Worm (Caenorhabditis elegans) whole organism, mixed stage, embryonic: ENCODE data around the gene irg-1.

Source experiments
- M03D4.4 ChIP-seq: sonication (generic microtip); optimal IDR thresholded peaks from 2 replicates; lab custom pipeline; 2017; ENCODE audit warnings: mild to moderate bottlenecking, missing genetic modification characterization, missing compliant biosample characterization
- bed-3 ChIP-seq: fragments of 200-800 bp; sonication (Bioruptor generic); optimal IDR thresholded peaks from 3 replicates; lab custom pipeline; 2018; ENCODE audit warnings: mild to moderate bottlenecking, missing genetic modification characterization, moderate library complexity, missing compliant biosample characterization
- ceh-39 ChIP-seq: fragments of 150-350 bp; optimal IDR thresholded peaks from 2 replicates; lab custom pipeline; 2014; ENCODE audit warnings: missing biosample characterization, missing genetic modification characterization
- ceh-43 ChIP-seq: fragments of 200-800 bp; sonication (Bioruptor generic); optimal IDR thresholded peaks from 2 replicates; lab custom pipeline; 2018; ENCODE audit warnings: mild to moderate bottlenecking, missing genetic modification characterization, moderate library complexity, missing compliant biosample characterization
- ceh-83 ChIP-seq: fragments of 200-800 bp; sonication (Bioruptor generic); optimal IDR thresholded peaks from 2 replicates; lab custom pipeline; 2018; ENCODE audit warnings: mild to moderate bottlenecking, missing genetic modification characterization, missing compliant biosample characterization
- ces-1 ChIP-seq: fragments of 150-350 bp; optimal IDR thresholded peaks from 2 replicates; lab custom pipeline; 2014; ENCODE audit warnings: missing biosample characterization, missing genetic modification reagents, missing genetic modification characterization
- cnd-1 ChIP-seq: fragments of 200-800 bp; sonication (Bioruptor generic); optimal IDR thresholded peaks from 2 replicates; lab custom pipeline; 2018; ENCODE audit warnings: mild to moderate bottlenecking, missing genetic modification characterization, missing compliant biosample characterization
- drap-1 ChIP-seq: fragments of 200-800 bp; sonication (Bioruptor generic); optimal IDR thresholded peaks from 3 replicates; lab custom pipeline; 2018; ENCODE audit warnings: mild to moderate bottlenecking, missing genetic modification characterization, missing compliant biosample characterization
- elt-1 ChIP-seq: sonication (generic microtip); optimal IDR thresholded peaks from 2 replicates; lab custom pipeline; 2017; ENCODE audit warnings: missing genetic modification characterization, mild to moderate bottlenecking, missing compliant biosample characterization, antibody characterized with exemption, moderate library complexity, borderline replicate concordance; ENCODE audit not compliant: insufficient read depth
- elt-3 ChIP-seq: fragments of 150-350 bp; optimal IDR thresholded peaks from 2 replicates; lab custom pipeline; 2014; ENCODE audit warnings: missing biosample characterization, missing genetic modification characterization
- ham-2 ChIP-seq: fragments of 200-800 bp; sonication (Bioruptor generic); optimal IDR thresholded peaks from 2 replicates; lab custom pipeline; 2018; ENCODE audit warnings: mild to moderate bottlenecking, missing genetic modification characterization, missing compliant biosample characterization
- hlh-1 ChIP-seq: fragments of 150-350 bp; optimal IDR thresholded peaks from 2 replicates; lab custom pipeline; 2014; ENCODE audit warnings: missing biosample characterization, missing genetic modification reagents, missing genetic modification characterization
- lin-32 ChIP-seq: fragments of 200-800 bp; sonication (Bioruptor generic); optimal IDR thresholded peaks from 2 replicates; lab custom pipeline; 2018; ENCODE audit warnings: mild to moderate bottlenecking, missing genetic modification characterization, missing compliant biosample characterization
- lsy-2 ChIP-seq: fragments of 150-350 bp; optimal IDR thresholded peaks from 2 replicates; lab custom pipeline; 2014; ENCODE audit warnings: missing biosample characterization, missing genetic modification characterization
- mab-5 ChIP-seq: fragments of 150-350 bp; optimal IDR thresholded peaks from 2 replicates; lab custom pipeline; 2014; ENCODE audit warnings: missing biosample characterization, missing genetic modification characterization
- mep-1 ChIP-seq: fragments of 150-350 bp; optimal IDR thresholded peaks from 2 replicates; lab custom pipeline; 2017; ENCODE audit warnings: missing biosample characterization, missing genetic modification reagents, missing genetic modification characterization, inconsistent platforms
- nhr-2 ChIP-seq: fragments of 150-350 bp; optimal IDR thresholded peaks from 2 replicates; lab custom pipeline; 2014; ENCODE audit warnings: missing biosample characterization, missing genetic modification characterization
- nhr-237 ChIP-seq: fragments of 150-350 bp; optimal IDR thresholded peaks from 2 replicates; lab custom pipeline; 2014; ENCODE audit warnings: missing biosample characterization, missing genetic modification characterization
- nhr-28 ChIP-seq: fragments of 150-350 bp; optimal IDR thresholded peaks from 2 replicates; lab custom pipeline; 2014; ENCODE audit warnings: missing biosample characterization, missing genetic modification characterization
- nhr-76 ChIP-seq: sonication (generic microtip); optimal IDR thresholded peaks from 2 replicates; lab custom pipeline; 2017; ENCODE audit warnings: missing biosample characterization, missing genetic modification characterization
- pha-4 ChIP-seq: fragments of 150-350 bp; optimal IDR thresholded peaks from 2 replicates; lab custom pipeline; 2018; ENCODE audit warnings: missing biosample characterization, missing genetic modification reagents, missing genetic modification characterization
- sem-2 ChIP-seq: fragments of 200-800 bp; sonication (Bioruptor generic); optimal IDR thresholded peaks from 2 replicates; lab custom pipeline; 2018; ENCODE audit warnings: mild to moderate bottlenecking, missing genetic modification characterization, missing compliant biosample characterization
- snpc-4 ChIP-seq: fragments of 150-350 bp; optimal IDR thresholded peaks from 2 replicates; lab custom pipeline; 2014; ENCODE audit warnings: missing biosample characterization, missing genetic modification characterization
- tbx-8 ChIP-seq: fragments of 200-800 bp; sonication (Bioruptor generic); optimal IDR thresholded peaks from 2 replicates; lab custom pipeline; 2018; ENCODE audit warnings: mild to moderate bottlenecking, missing genetic modification characterization, moderate library complexity, missing compliant biosample characterization
- unc-120 ChIP-seq: sonication (generic microtip); optimal IDR thresholded peaks from 2 replicates; lab custom pipeline; 2017; ENCODE audit warnings: missing genetic modification characterization, missing compliant biosample characterization; ENCODE audit not compliant: poor library complexity, severe bottlenecking
- unc-39 ChIP-seq: fragments of 150-350 bp; optimal IDR thresholded peaks from 2 replicates; lab custom pipeline; 2014; ENCODE audit warnings: missing biosample characterization, missing genetic modification characterization
- zip-8 ChIP-seq: fragments of 150-350 bp; optimal IDR thresholded peaks from 2 replicates; lab custom pipeline; 2014; ENCODE audit warnings: missing biosample characterization, missing genetic modification characterization
- ztf-11 ChIP-seq: fragments of 150-350 bp; optimal IDR thresholded peaks from 2 replicates; lab custom pipeline; 2014; ENCODE audit warnings: missing biosample characterization, missing genetic modification characterization

The irg-1 gene

ce11 chrV:3517889-3518288 is 5.5 kb upstream of the irg-1 start, which contains the start of gene str-227:
Gene str-227 (plus strand): TSS chrV:3518189.
- TF ChIP-seq elt-3 (tag; lab: Kevin White, UChicago) (no peak), cnd-1 (no peak), snpc-4 (no peak), sem-2 (GFP tag; lab: Kevin White, UChicago) (no peak)

- TF ChIP-seq drap-1 (GFP tag; lab: Kevin White, UChicago) (no peak), pha-4 (tag; lab: Kevin White, UChicago) (no peak), ztf-11 (no peak), ces-1 (GFP tag; lab: Kevin White, UChicago) (no peak)
Measured at ce11 chrV:3524970-3525369, 1.6 kb downstream of the irg-1 start, which contains the start of gene T24A6.7. Gene T24A6.7 (plus strand): TSS chrV:3525270.

- TF ChIP-seq M03D4.4 (tag; lab: Kevin White, UChicago) (no peak), bed-3 (GFP tag; lab: Kevin White, UChicago) (no peak), pha-4 (tag; lab: Kevin White, UChicago) (no peak), zip-8 (no peak), ceh-43 (GFP tag; lab: Kevin White, UChicago) (no peak), snpc-4 (no peak), hlh-1 (tag; lab: Kevin White, UChicago) (no peak), lin-32 (GFP tag; lab: Kevin White, UChicago) (no peak), ham-2 (GFP tag; lab: Kevin White, UChicago) (no peak), elt-1 (tag; lab: Kevin White, UChicago) (no peak), nhr-76 (tag; lab: Kevin White, UChicago) (no peak), unc-120 (no peak), tbx-8 (no peak), mab-5 (tag; lab: Kevin White, UChicago) (no peak), sem-2 (GFP tag; lab: Kevin White, UChicago) (no peak)
- TF ChIP-seq, all 35 proteins: peak for 0
Measured at ce11 chrV:3526882-3527281, 3.5 kb downstream of the irg-1 start, which contains the start of gene str-260. Gene str-260 (plus strand): TSS chrV:3527182.

- no peak for TF ChIP-seq ces-1 (GFP tag; lab: Kevin White, UChicago)
- TF ChIP-seq lsy-2 (tag; lab: Kevin White, UChicago): no peak
- no peak for TF ChIP-seq ceh-83 (GFP tag; lab: Kevin White, UChicago)
- TF ChIP-seq sem-2 (GFP tag; lab: Kevin White, UChicago): no peak
- TF ChIP-seq nhr-76 (tag; lab: Kevin White, UChicago): no peak
Measured at ce11 chrV:3530403-3530802, 7.0 kb downstream of the irg-1 start, which contains the start of gene srbc-66. Gene srbc-66 (plus strand): TSS chrV:3530703.

ce11 chrV:3535260-3535659 is 11.9 kb downstream of the irg-1 start, which contains the start of gene nhr-221:
Gene nhr-221 (minus strand): TSS chrV:3535360.
- TF ChIP-seq nhr-76 (tag; lab: Kevin White, UChicago) (no peak), unc-39 (tag; lab: Kevin White, UChicago) (no peak), tbx-8 (no peak), snpc-4 (no peak), nhr-28 (no peak), ceh-83 (GFP tag; lab: Kevin White, UChicago) (no peak), ceh-39 (tag; lab: Kevin White, UChicago) (no peak), M03D4.4 (tag; lab: Kevin White, UChicago) (no peak), ham-2 (GFP tag; lab: Kevin White, UChicago) (no peak), ztf-11 (no peak), elt-3 (tag; lab: Kevin White, UChicago) (no peak)

- no peak for TF ChIP-seq ham-2 (GFP tag; lab: Kevin White, UChicago)
- no peak for TF ChIP-seq mep-1 (tag; lab: Kevin White, UChicago)
- no peak for TF ChIP-seq bed-3 (GFP tag; lab: Kevin White, UChicago)
- no peak for TF ChIP-seq ceh-43 (GFP tag; lab: Kevin White, UChicago)
- no peak for TF ChIP-seq nhr-2 (tag; lab: Kevin White, UChicago)
- no peak for TF ChIP-seq cnd-1
Measured at ce11 chrV:3538307-3538706, 14.9 kb downstream of the irg-1 start, which contains the start of gene nhr-93. Gene nhr-93 (minus strand): TSS chrV:3538407.

ce11 chrV:3541117-3541516 is 17.7 kb downstream of the irg-1 start, which contains the start of gene srbc-67:
Gene srbc-67 (minus strand): TSS chrV:3541217.
- TF ChIP-seq nhr-237 (tag; lab: Kevin White, UChicago) (no peak), ceh-43 (GFP tag; lab: Kevin White, UChicago) (no peak)
